Worm (Caenorhabditis elegans) whole organism, L3 larva: ENCODE measurements around the gene srd-39.

Experiments used
- ama-1 ChIP-seq: fragments of 150-350 bp; optimal IDR thresholded peaks from 2 replicates; lab custom pipeline; 2018
- ceh-28 ChIP-seq: fragments of 150-350 bp; optimal IDR thresholded peaks from 2 replicates; lab custom pipeline; 2014; ENCODE audit warnings: missing biosample characterization, missing genetic modification reagents, missing genetic modification characterization
- elt-3 ChIP-seq, 3 experiments: fragments of 150-350 bp in 1 of 3; sonication (generic microtip) in 2 of 3; optimal IDR thresholded peaks; 2 replicates in 2 of 3; 4 replicates in 1 of 3; lab custom pipeline; 2014 to 2017; ENCODE audit warnings: missing biosample characterization in 3 of 3, missing genetic modification characterization in 3 of 3
- fkh-10 ChIP-seq: sonication (generic microtip); optimal IDR thresholded peaks from 2 replicates; lab custom pipeline; 2017; ENCODE audit warnings: missing biosample characterization, missing genetic modification reagents, missing genetic modification characterization
- jun-1 ChIP-seq: fragments of 150-350 bp; optimal IDR thresholded peaks from 2 replicates; lab custom pipeline; 2014; ENCODE audit warnings: missing biosample characterization, missing genetic modification reagents, missing genetic modification characterization
- nhr-237 ChIP-seq: fragments of 150-350 bp; optimal IDR thresholded peaks from 2 replicates; lab custom pipeline; 2014; ENCODE audit warnings: missing biosample characterization, missing genetic modification characterization
- nhr-25 ChIP-seq: sonication (generic microtip); optimal IDR thresholded peaks from 2 replicates; lab custom pipeline; 2017; ENCODE audit warnings: missing biosample characterization, missing genetic modification characterization
- nhr-28 ChIP-seq: fragments of 150-350 bp; optimal IDR thresholded peaks from 2 replicates; lab custom pipeline; 2014; ENCODE audit warnings: missing biosample characterization, missing genetic modification characterization
- zag-1 ChIP-seq: fragments of 150-350 bp; optimal IDR thresholded peaks from 2 replicates; lab custom pipeline; 2014; ENCODE audit warnings: missing biosample characterization, missing genetic modification characterization

DNA sequence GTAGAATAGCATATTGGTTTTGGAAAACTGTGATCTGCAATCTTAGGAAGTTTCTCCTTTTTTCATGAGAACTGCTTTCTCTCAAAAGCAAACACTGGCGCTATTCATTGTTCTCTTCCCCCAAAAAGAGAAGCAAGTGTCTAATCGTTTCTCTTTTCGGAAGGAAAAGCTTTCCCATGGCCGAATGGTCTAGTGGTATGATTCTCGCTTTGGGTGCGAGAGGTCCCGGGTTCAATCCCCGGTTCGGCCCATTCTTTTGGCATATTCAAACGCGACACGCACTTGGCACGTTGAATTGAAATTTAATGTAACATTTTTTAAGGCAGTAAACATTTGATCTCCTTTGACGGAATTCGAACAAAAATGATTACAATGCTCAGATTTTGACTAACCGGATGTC lies 7.4 kb upstream of the srd-39 start:
- TF ChIP-seq ceh-28 (tag; lab: Kevin White, UChicago) (no peak), jun-1 (tag; lab: Kevin White, UChicago) (no peak), nhr-25 (no peak), ama-1 (lab: Kevin White, UChicago) (no peak), nhr-237 (tag; lab: Kevin White, UChicago) (no peak), zag-1 (no peak), nhr-28 (tag; lab: Kevin White, UChicago) (no peak), fkh-10 (GFP tag; lab: Kevin White, UChicago) (no peak), elt-3 (tag; optimal IDR thresholded peaks at IDR 0.05; lab: Kevin White, UChicago) (no peak)
